Fruit fly (Drosophila melanogaster) whole organism, embryonic: ENCODE measurements around the gene CG15362.
A peak's percentile ranks its signal among the peaks of the same experiment; 100 is the strongest.

Experiments
- Adf1 ChIP-seq: fragments of 200-800 bp; sonication (Bioruptor generic); IDR thresholded peaks from 2 replicates; pipeline ENCODE4 v1.3.6; 2022; ENCODE audit warnings: missing biosample characterization, missing genetic modification characterization
- Awh ChIP-seq: fragments of 200-800 bp; sonication (Bioruptor generic); IDR thresholded peaks from 2 replicates; pipeline ENCODE4, ENCODE4 v1.3.6; 2022; ENCODE audit warnings: missing biosample characterization, missing genetic modification characterization
- C15 ChIP-seq: fragments of 200-800 bp; sonication (Bioruptor generic); IDR thresholded peaks from 3 replicates; pipeline ENCODE4 v1.3.6; 2022; ENCODE audit warnings: missing biosample characterization, missing genetic modification characterization
- CG10543 ChIP-seq: fragments of 200-800 bp; sonication (Bioruptor generic); optimal IDR thresholded peaks from 3 replicates; lab custom pipeline; 2017; ENCODE audit warnings: missing biosample characterization, mild to moderate bottlenecking, missing genetic modification characterization, moderate library complexity
- CG10979 ChIP-seq: fragments of 200-800 bp; sonication (Bioruptor generic); optimal IDR thresholded peaks from 2 replicates; lab custom pipeline; 2018; ENCODE audit warnings: missing biosample characterization, mild to moderate bottlenecking, missing genetic modification characterization, moderate library complexity
- CG11560 ChIP-seq: fragments of 200-800 bp; sonication (Bioruptor generic); IDR thresholded peaks from 3 replicates; pipeline ENCODE4 v1.3.6; 2022; ENCODE audit warnings: missing biosample characterization, missing genetic modification characterization
- CG12299 ChIP-seq: fragments of 200-800 bp; sonication (Bioruptor generic); optimal IDR thresholded peaks from 2 replicates; lab custom pipeline; 2018; ENCODE audit warnings: missing biosample characterization, mild to moderate bottlenecking, missing genetic modification characterization
- CG14710 ChIP-seq: fragments of 200-800 bp; sonication (Bioruptor generic); optimal IDR thresholded peaks from 3 replicates; lab custom pipeline; 2019; ENCODE audit warnings: missing biosample characterization, mild to moderate bottlenecking, missing genetic modification characterization, moderate library complexity
- CG15514 ChIP-seq: fragments of 200-800 bp; sonication (Bioruptor generic); optimal IDR thresholded peaks from 3 replicates; lab custom pipeline; 2017; ENCODE audit warnings: missing biosample characterization, missing genetic modification characterization, mild to moderate bottlenecking, moderate library complexity, missing genetic modification reagents
- CG16863 ChIP-seq: fragments of 200-800 bp; sonication (Bioruptor generic); optimal IDR thresholded peaks from 3 replicates; lab custom pipeline; 2016; ENCODE audit warnings: missing biosample characterization, missing genetic modification characterization
- CG17568 ChIP-seq: fragments of 200-800 bp; sonication (Bioruptor generic); optimal IDR thresholded peaks from 2 replicates; lab custom pipeline; 2018; ENCODE audit warnings: missing biosample characterization, mild to moderate bottlenecking, missing genetic modification characterization, moderate library complexity
- CG17802 ChIP-seq: fragments of 200-800 bp; sonication (Bioruptor generic); optimal IDR thresholded peaks from 2 replicates; lab custom pipeline; 2018; ENCODE audit warnings: missing biosample characterization, mild to moderate bottlenecking, missing genetic modification characterization, moderate library complexity
- CG1792 ChIP-seq: fragments of 200-800 bp; sonication (Bioruptor generic); optimal IDR thresholded peaks from 2 replicates; lab custom pipeline; 2016; ENCODE audit warnings: missing biosample characterization, missing genetic modification characterization
- CG1832 ChIP-seq: fragments of 200-800 bp; sonication (Bioruptor generic); optimal IDR thresholded peaks from 2 replicates; lab custom pipeline; 2017; ENCODE audit warnings: missing biosample characterization, mild to moderate bottlenecking, missing genetic modification characterization, inconsistent platforms
- CG18476 ChIP-seq: fragments of 200-800 bp; sonication (Bioruptor generic); optimal IDR thresholded peaks from 2 replicates; lab custom pipeline; 2016; ENCODE audit warnings: missing biosample characterization, mild to moderate bottlenecking, missing genetic modification characterization
- CG4820 ChIP-seq: fragments of 200-800 bp; sonication (Bioruptor generic); optimal IDR thresholded peaks from 3 replicates; lab custom pipeline; 2016; ENCODE audit warnings: missing biosample characterization, missing genetic modification characterization
- CG6175 ChIP-seq: fragments of 200-800 bp; sonication (Bioruptor generic); IDR thresholded peaks from 3 replicates; pipeline ENCODE4 v1.3.6; 2022; ENCODE audit warnings: missing biosample characterization, missing genetic modification characterization
- CG6813 ChIP-seq: fragments of 200-800 bp; sonication (Bioruptor generic); optimal IDR thresholded peaks from 2 replicates; lab custom pipeline; 2017; ENCODE audit warnings: missing biosample characterization, missing genetic modification characterization, mild to moderate bottlenecking, moderate library complexity, missing genetic modification reagents
- CG7271 ChIP-seq: fragments of 200-800 bp; sonication (Bioruptor generic); optimal IDR thresholded peaks from 2 replicates; lab custom pipeline; 2018; ENCODE audit warnings: missing biosample characterization, mild to moderate bottlenecking, missing genetic modification characterization, moderate library complexity
- CG7987 ChIP-seq: fragments of 200-800 bp; sonication (Bioruptor generic); optimal IDR thresholded peaks from 2 replicates; lab custom pipeline; 2018; ENCODE audit warnings: missing biosample characterization, mild to moderate bottlenecking, missing genetic modification characterization, moderate library complexity
- CG9817 ChIP-seq: fragments of 200-800 bp; sonication (Bioruptor generic); optimal IDR thresholded peaks from 2 replicates; lab custom pipeline; 2018; ENCODE audit warnings: missing biosample characterization, mild to moderate bottlenecking, missing genetic modification characterization, moderate library complexity
- CHES-1-like ChIP-seq: fragments of 200-800 bp; sonication (Bioruptor generic); optimal IDR thresholded peaks from 2 replicates; lab custom pipeline; 2016; ENCODE audit warnings: missing biosample characterization, missing genetic modification characterization
- D ChIP-seq, 2 experiments: fragments of 200-800 bp in 1 of 2; fragments of >200 bp in 1 of 2; sonication (Bioruptor generic) in 1 of 2; optimal IDR thresholded peaks; 2 replicates in 1 of 2; 3 replicates in 1 of 2; lab custom pipeline; 2017; ENCODE audit warnings: mild to moderate bottlenecking in 1 of 2, missing biosample characterization in 1 of 2, missing genetic modification characterization in 1 of 2, missing genetic modification reagents in 1 of 2
- Dbx ChIP-seq: fragments of 200-800 bp; sonication (Bioruptor generic); IDR thresholded peaks from 3 replicates; pipeline ENCODE4 v1.3.6; 2022; ENCODE audit warnings: missing biosample characterization, missing genetic modification characterization
- Ets65A ChIP-seq: fragments of 200-800 bp; sonication (Bioruptor generic); peaks from one replicate; lab custom pipeline; 2016; ENCODE audit warnings: missing biosample characterization, missing genetic modification characterization
- Gsc ChIP-seq: fragments of 200-800 bp; sonication (Bioruptor generic); IDR thresholded peaks from 2 replicates; pipeline ENCODE4 v1.3.6; 2022; ENCODE audit warnings: missing biosample characterization, missing genetic modification characterization
- Hey ChIP-seq: fragments of 200-800 bp; sonication (Bioruptor generic); optimal IDR thresholded peaks from 3 replicates; lab custom pipeline; 2018; ENCODE audit warnings: missing biosample characterization, mild to moderate bottlenecking, missing genetic modification characterization
- MESR4 ChIP-seq: fragments of 200-800 bp; sonication (Bioruptor generic); optimal IDR thresholded peaks from 2 replicates; lab custom pipeline; 2018; ENCODE audit warnings: missing biosample characterization, mild to moderate bottlenecking, missing genetic modification characterization, moderate library complexity
- Med ChIP-seq: fragments of 200-800 bp; sonication (Bioruptor generic); peaks from one replicate; lab custom pipeline; 2016; ENCODE audit warnings: missing biosample characterization, missing genetic modification characterization, mild to moderate bottlenecking, inconsistent platforms, moderate library complexity
- Meics ChIP-seq: fragments of 200-800 bp; sonication (Bioruptor generic); optimal IDR thresholded peaks from 2 replicates; lab custom pipeline; 2017; ENCODE audit warnings: missing biosample characterization, mild to moderate bottlenecking, missing genetic modification characterization
- Nf-YC ChIP-seq: fragments of 200-800 bp; optimal IDR thresholded peaks from 3 replicates; lab custom pipeline; 2019; ENCODE audit warnings: missing biosample characterization, mild to moderate bottlenecking, missing genetic modification characterization, moderate library complexity
- Rfx ChIP-seq: fragments of 200-800 bp; sonication (Bioruptor generic); IDR thresholded peaks from 2 replicates; pipeline ENCODE4 v1.3.6; 2022; ENCODE audit warnings: missing biosample characterization, missing genetic modification characterization
- Sox100B ChIP-seq: fragments of 200-800 bp; sonication (Bioruptor generic); optimal IDR thresholded peaks from 3 replicates; lab custom pipeline; 2018; ENCODE audit warnings: missing biosample characterization, mild to moderate bottlenecking, missing genetic modification characterization
- Vsx1 ChIP-seq: fragments of 200-800 bp; sonication (Bioruptor generic); optimal IDR thresholded peaks from 2 replicates; lab custom pipeline; 2017; ENCODE audit warnings: missing biosample characterization, mild to moderate bottlenecking, missing genetic modification characterization, missing genetic modification reagents
- caup ChIP-seq: fragments of 200-800 bp; sonication (Bioruptor generic); optimal IDR thresholded peaks from 3 replicates; lab custom pipeline; 2017; ENCODE audit warnings: missing biosample characterization, mild to moderate bottlenecking, missing genetic modification characterization, moderate library complexity; ENCODE audit not compliant: severe bottlenecking
- chif ChIP-seq, 2 experiments: fragments of 200-800 bp; sonication (Bioruptor generic); optimal IDR thresholded peaks; 3 replicates each; lab custom pipeline; 2016; ENCODE audit warnings: missing biosample characterization in 2 of 2, missing genetic modification characterization in 2 of 2
- chm ChIP-seq: fragments of 200-800 bp; sonication (Bioruptor generic); IDR thresholded peaks from 2 replicates; pipeline ENCODE4 v1.3.6; 2022; ENCODE audit warnings: missing biosample characterization, missing genetic modification characterization
- ci ChIP-seq: fragments of 200-800 bp; sonication (Bioruptor generic); IDR thresholded peaks from 3 replicates; pipeline ENCODE4 v1.3.6; 2022; ENCODE audit warnings: missing biosample characterization, missing genetic modification characterization
- crc ChIP-seq: fragments of 200-800 bp; sonication (Bioruptor generic); optimal IDR thresholded peaks from 2 replicates; lab custom pipeline; 2016; ENCODE audit warnings: missing biosample characterization, missing genetic modification characterization
- crol ChIP-seq: fragments of 200-800 bp; sonication (Bioruptor generic); IDR thresholded peaks from 2 replicates; pipeline ENCODE4 v1.3.6; 2022; ENCODE audit warnings: missing biosample characterization, missing genetic modification characterization
- hkb ChIP-seq, 2 experiments: fragments of 200-800 bp in 1 of 2; fragments of >200 bp in 1 of 2; sonication (Bioruptor generic) in 1 of 2; IDR thresholded peaks in 1 of 2; optimal IDR thresholded peaks in 1 of 2; 2 replicates each; pipeline versions ENCODE4 v1.3.6 to Lab custom; 2017 to 2022; ENCODE audit warnings: missing biosample characterization in 1 of 2, missing genetic modification characterization in 1 of 2
- ranshi ChIP-seq: fragments of 200-800 bp; sonication (Bioruptor generic); IDR thresholded peaks from 2 replicates; pipeline ENCODE4 v1.3.6; 2022; ENCODE audit warnings: missing biosample characterization, missing genetic modification characterization
- seq ChIP-seq: fragments of 200-800 bp; sonication (Bioruptor generic); IDR thresholded peaks from 2 replicates; pipeline ENCODE4 v1.3.6; 2022; ENCODE audit warnings: missing biosample characterization, missing genetic modification characterization
- sob ChIP-seq: fragments of 200-800 bp; sonication (Bioruptor generic); IDR thresholded peaks from 2 replicates; pipeline ENCODE4 v1.3.6; 2022; ENCODE audit warnings: missing biosample characterization, missing genetic modification characterization
- twi ChIP-seq: fragments of 200-800 bp; optimal IDR thresholded peaks from 2 replicates; lab custom pipeline; 2019; ENCODE audit warnings: missing biosample characterization, mild to moderate bottlenecking, missing genetic modification characterization, moderate library complexity
- tx ChIP-seq: fragments of 200-800 bp; sonication (Bioruptor generic); optimal IDR thresholded peaks from 2 replicates; lab custom pipeline; 2016; ENCODE audit warnings: missing biosample characterization, missing genetic modification characterization
- usp ChIP-seq: fragments of >200 bp; optimal IDR thresholded peaks from 2 replicates; lab custom pipeline; 2017; ENCODE audit warnings: missing biosample characterization, missing genetic modification characterization
- vvl ChIP-seq: fragments of 200-800 bp; sonication (Bioruptor generic); IDR thresholded peaks from 2 replicates; pipeline ENCODE4 v1.3.6; 2022; ENCODE audit warnings: missing biosample characterization, missing genetic modification characterization
- wek ChIP-seq: fragments of 200-800 bp; sonication (Bioruptor generic); optimal IDR thresholded peaks from 3 replicates; lab custom pipeline; 2018; ENCODE audit warnings: missing biosample characterization, mild to moderate bottlenecking, missing genetic modification characterization, moderate library complexity

The CG15362 gene

DNA sequence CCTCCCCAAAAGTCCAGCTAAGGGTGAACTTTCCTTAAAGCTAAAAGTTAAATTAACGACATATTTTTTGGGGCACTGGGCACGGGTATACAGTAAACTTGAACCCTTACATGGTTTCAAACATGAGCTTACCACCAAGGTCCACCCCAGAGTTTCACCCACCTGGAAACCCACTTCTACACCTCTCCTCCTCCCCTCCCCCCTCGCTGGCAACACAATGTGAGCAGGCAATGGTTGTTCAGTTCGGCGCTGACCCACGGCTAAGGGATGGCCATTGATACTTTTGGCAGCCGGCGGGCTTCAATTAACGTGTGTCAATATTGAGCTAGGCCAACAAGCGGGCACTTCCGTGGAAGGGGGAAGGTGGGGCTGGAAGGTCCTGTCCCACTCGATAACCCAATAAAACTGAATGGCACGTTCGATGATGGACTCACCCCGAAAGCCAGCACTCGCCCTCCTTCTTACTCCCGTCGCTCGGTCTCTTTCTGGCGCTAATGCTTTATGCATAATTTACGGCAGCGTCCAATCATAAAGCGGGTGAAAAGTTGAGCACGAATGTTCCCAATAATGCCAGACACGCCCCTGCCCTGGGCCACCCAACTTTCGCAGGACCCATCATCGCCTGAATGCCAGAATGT is 36.4 kb upstream of the CG15362 start:
- TF ChIP-seq Sox100B (no peak), ranshi (0 out of 2 replicates have a peak, but pooled peaks have one; percentile 10), sob (GFP tag; lab: Robert Waterston, UW) (peak; percentile 44; the same call in 1 of the 2 replicates), CG17568 (GFP tag; lab: Kevin White, UChicago) (no peak), D (optimal IDR thresholded peaks at IDR 0.05; lab: Kevin White, UChicago) (no peak), D (GFP tag; optimal IDR thresholded peaks at IDR 0.05; lab: Kevin White, UChicago) (no peak), seq (peak; percentile 75; the same call in 1 of the 2 replicates), MESR4 (GFP tag; lab: Kevin White, UChicago) (no peak), CG16863 (GFP tag; lab: Kevin White, UChicago) (no peak), CG4820 (no peak), CG10543 (peak; percentile 44), vvl (GFP tag; lab: Robert Waterston, UW) (peak; percentile 45; the same call in 1 of the 2 replicates), Awh (GFP tag; lab: Robert Waterston, UW) (peak; percentile 15; the same call in 1 of the 2 replicates), ci (GFP tag; lab: Robert Waterston, UW) (0 out of 3 replicates have a peak, but pooled peaks have one; percentile 24), Ets65A (GFP tag; lab: Kevin White, UChicago) (no peak), Hey (tag; lab: Kevin White, UChicago) (peak; percentile 44), crc (no peak), tx (GFP tag; lab: Kevin White, UChicago) (no peak), CG9817 (tag; lab: Kevin White, UChicago) (no peak), CG7271 (tag; lab: Kevin White, UChicago) (no peak), Nf-YC (tag; lab: Kevin White, UChicago) (peak; percentile 94), CG14710 (tag; lab: Kevin White, UChicago) (no peak), Vsx1 (GFP tag; lab: Kevin White, UChicago) (no peak), crol (GFP tag; lab: Robert Waterston, UW) (peak; percentile 72), CHES-1-like (GFP tag; lab: Kevin White, UChicago) (no peak), CG6813 (GFP tag; lab: Kevin White, UChicago) (peak; percentile 24), CG1792 (GFP tag; lab: Kevin White, UChicago) (no peak), CG17802 (tag; lab: Kevin White, UChicago) (no peak), Meics (GFP tag; lab: Kevin White, UChicago) (peak; percentile 25), CG15514 (peak; percentile 36), wek (GFP tag; lab: Kevin White, UChicago) (peak; percentile 2), CG1832 (GFP tag; lab: Kevin White, UChicago) (peak; percentile 47), chm (GFP tag; lab: Robert Waterston, UW) (no peak), twi (no peak), Dbx (GFP tag; lab: Robert Waterston, UW) (peak; percentile 53; the same call in 1 of the 3 replicates), Gsc (GFP tag; lab: Robert Waterston, UW) (no peak), CG11560 (tag; lab: Robert Waterston, UW) (no peak), caup (GFP tag; lab: Kevin White, UChicago) (peak; percentile 20), Adf1 (peak; percentile 19; the same call in 1 of the 2 replicates), Med (GFP tag; lab: Kevin White, UChicago) (peak; percentile 89), CG18476 (GFP tag; lab: Kevin White, UChicago) (no peak), CG10979 (no peak), C15 (GFP tag; lab: Robert Waterston, UW) (no peak), CG6175 (no peak), hkb (optimal IDR thresholded peaks at IDR 0.05; lab: Kevin White, UChicago) (no peak), hkb (GFP tag; IDR thresholded peaks at IDR 0.05; lab: Robert Waterston, UW) (peak; percentile 60), usp (GFP tag; lab: Kevin White, UChicago) (no peak), CG7987 (GFP tag; lab: Kevin White, UChicago) (no peak), chif (GFP tag; optimal IDR thresholded peaks at IDR 0.05; lab: Kevin White, UChicago) (no peak), CG12299 (tag; lab: Kevin White, UChicago) (no peak), Rfx (GFP tag; lab: Robert Waterston, UW) (peak; percentile 27; the same call in 1 of the 2 replicates)
